Worm (Caenorhabditis elegans) whole organism, midembryonic: ENCODE data around the gene R09H10.1.

Source experiments
- flt-1 ChIP-seq: fragments of 200-800 bp; sonication (Bioruptor generic); IDR thresholded peaks from 2 replicates; pipeline ENCODE4 v1.3.6; 2022; ENCODE audit warnings: missing genetic modification characterization, missing compliant biosample characterization
- ztf-23 ChIP-seq: fragments of 200-800 bp; sonication (Bioruptor generic); IDR thresholded peaks from 2 replicates; pipeline ENCODE4 v1.3.6; 2022; ENCODE audit warnings: missing genetic modification reagents, missing genetic modification characterization, missing compliant biosample characterization

DNA sequence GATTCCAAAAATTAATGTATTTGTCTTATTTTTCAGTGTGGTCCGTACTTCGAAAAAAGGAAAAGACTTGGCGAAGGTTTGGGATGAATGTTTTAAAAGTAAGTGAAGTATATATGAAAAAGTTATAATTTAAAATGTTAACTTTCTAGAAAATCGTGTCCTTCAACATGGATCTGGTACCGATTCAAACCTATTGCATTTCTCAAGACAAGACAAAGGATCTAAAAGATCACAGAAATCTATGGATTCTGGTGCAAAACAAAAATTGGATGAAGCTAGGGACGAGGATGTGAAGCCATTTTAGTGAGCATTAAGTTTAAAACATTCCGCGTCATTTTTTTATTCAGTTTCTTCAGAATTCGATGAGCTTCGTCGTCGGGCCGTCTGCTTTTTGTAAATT, 45.1 kb upstream of the R09H10.1 start, which contains the start of gene zim-2:
- TF ChIP-seq flt-1 (no peak), ztf-23 (GFP tag; lab: Robert Waterston, UW) (no peak)
